Worm (Caenorhabditis elegans): ENCODE measurements around the gene dlc-3.
A peak's percentile ranks its signal among the peaks of the same experiment; 100 is the strongest.

The dlc-3 gene

DNA sequence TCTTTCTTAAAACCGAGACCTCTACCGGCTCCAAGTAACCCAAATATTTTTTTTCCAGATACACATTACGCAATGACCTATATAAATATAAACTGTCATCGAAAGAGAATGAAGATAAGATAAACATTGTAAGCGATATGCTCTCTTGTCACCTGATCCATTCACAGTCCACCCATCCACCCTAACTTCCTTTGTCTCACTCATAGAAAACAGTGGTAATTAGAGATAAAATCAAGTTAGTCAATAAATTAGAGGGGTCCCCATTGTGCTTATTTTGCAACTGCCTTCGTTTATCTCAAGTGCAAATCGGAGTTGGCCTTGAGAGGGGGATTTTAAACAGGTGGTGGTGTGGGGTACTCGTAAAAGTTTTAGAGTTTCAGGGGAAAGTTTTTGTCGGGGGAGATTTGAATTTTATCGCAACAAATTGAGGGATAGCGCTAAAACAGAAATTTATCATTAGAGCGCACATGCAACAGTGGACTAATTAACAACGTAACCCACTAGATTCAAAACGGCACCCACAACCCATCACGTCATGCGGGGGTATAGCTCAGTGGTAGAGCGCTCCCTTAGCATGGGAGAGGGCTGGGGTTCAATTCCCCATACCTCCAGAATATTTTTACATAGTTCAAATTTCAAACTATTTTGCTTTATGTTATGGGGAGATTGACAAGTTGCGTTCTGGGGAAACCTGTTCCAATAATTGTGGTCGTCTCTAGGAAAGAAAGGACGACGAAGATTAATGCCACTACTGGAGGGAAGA, 34.0 kb upstream of the dlc-3 start (continued):
- TF ChIP-seq unc-130 (GFP tag; optimal IDR thresholded peaks at IDR 0.05): peak; percentile 9
- TF ChIP-seq Y56A3A.18 (GFP tag; IDR thresholded peaks at IDR 0.05): peak; percentile 61; the same call in 1 of the 2 replicates
- TF ChIP-seq nhr-120 (GFP tag; IDR thresholded peaks at IDR 0.05): 0 out of 2 replicates have a peak, but pooled peaks have one; percentile 53
- TF ChIP-seq B0261.1 (tag; optimal IDR thresholded peaks at IDR 0.05): peak; percentile 81
- peak; percentile 63 for TF ChIP-seq mes-4 (tag; optimal IDR thresholded peaks at IDR 0.05)
- TF ChIP-seq snpc-1.3 (tag; optimal IDR thresholded peaks at IDR 0.05; ENCODE audit: insufficient read depth): peak; percentile 57
- TF ChIP-seq lin-26 (GFP tag; IDR thresholded peaks at IDR 0.05): peak; percentile 95
- no peak for TF ChIP-seq egl-44 (GFP tag; IDR thresholded peaks at IDR 0.05)
- TF ChIP-seq Y53G8AR.9 (GFP tag; conservative IDR thresholded peaks at IDR 0.05): peak; percentile 69; the same call in 1 of the 2 replicates
- peak; percentile 0 for TF ChIP-seq repo-1 (tag; optimal IDR thresholded peaks at IDR 0.05)
- TF ChIP-seq zfh-2 (GFP tag; conservative IDR thresholded peaks at IDR 0.05): no peak
- TF ChIP-seq snpc-3.4 (tag; optimal IDR thresholded peaks at IDR 0.05): peak; percentile 68
- TF ChIP-seq C06A6.2 (GFP tag; conservative IDR thresholded peaks at IDR 0.05): no peak
- TF ChIP-seq ceh-100 (GFP tag; IDR thresholded peaks at IDR 0.05): peak; percentile 55; the same call in 1 of the 2 replicates
- peak; percentile 35 for TF ChIP-seq F23B12.7 (tag; optimal IDR thresholded peaks at IDR 0.05; ENCODE audit: insufficient read depth)
- TF ChIP-seq hlh-12 (tag; optimal IDR thresholded peaks at IDR 0.05): no peak
- peak; percentile 32 for TF ChIP-seq ceh-79 (tag; optimal IDR thresholded peaks at IDR 0.05)
- peak; percentile 82 for TF ChIP-seq pbrm-1 (GFP tag; IDR thresholded peaks at IDR 0.05)
- TF ChIP-seq zim-3 (tag; optimal IDR thresholded peaks at IDR 0.05): peak; percentile 68
- peak; percentile 14 for TF ChIP-seq efl-1 (GFP tag; optimal IDR thresholded peaks at IDR 0.05)

DNA sequence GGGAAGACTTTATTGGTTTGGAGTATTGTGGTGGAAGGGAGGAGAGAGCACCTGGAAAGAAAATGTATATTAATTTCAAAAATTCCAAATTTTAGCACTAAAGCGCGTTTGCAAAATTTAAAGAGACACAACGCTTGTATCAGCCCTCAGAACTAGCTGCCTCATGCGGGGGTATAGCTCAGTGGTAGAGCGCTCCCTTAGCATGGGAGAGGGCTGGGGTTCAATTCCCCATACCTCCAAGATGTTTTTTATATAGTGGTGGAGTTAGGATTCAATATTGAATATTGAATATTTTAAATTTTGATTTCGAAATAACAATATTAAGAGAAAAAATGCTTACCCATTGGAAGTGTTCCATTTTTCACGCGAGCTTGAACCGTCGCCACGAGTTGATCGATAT, 33.0 kb upstream of the dlc-3 start:
- TF ChIP-seq ama-1 (optimal IDR thresholded peaks at IDR 0.05) (no peak), ama-1 (GFP tag; optimal IDR thresholded peaks at IDR 0.05) (peak; percentile 31 to 88), ceh-100 (GFP tag; IDR thresholded peaks at IDR 0.05) (peak; percentile 68), lin-26 (GFP tag; IDR thresholded peaks at IDR 0.05) (peak; percentile 89), lag-1 (GFP tag; IDR thresholded peaks at IDR 0.05) (no peak), aptf-3 (GFP tag; IDR thresholded peaks at IDR 0.05) (0 out of 2 replicates have a peak, but pooled peaks have one; percentile 55), bed-2 (GFP tag; IDR thresholded peaks at IDR 0.05) (no peak), sptf-2 (GFP tag; optimal IDR thresholded peaks at IDR 0.05) (peak; percentile 81), efl-1 (GFP tag; optimal IDR thresholded peaks at IDR 0.05) (no peak), ccch-3 (GFP tag; optimal IDR thresholded peaks at IDR 0.05) (no peak), ekl-4 (GFP tag; IDR thresholded peaks at IDR 0.05) (peak; percentile 55; the same call in 1 of the 2 replicates), hlh-26 (GFP tag; conservative IDR thresholded peaks at IDR 0.05) (no peak), ztf-25 (GFP tag; IDR thresholded peaks at IDR 0.05) (0 out of 2 replicates have a peak, but pooled peaks have one; percentile 61), hlh-12 (tag; optimal IDR thresholded peaks at IDR 0.05) (peak; percentile 42), ztf-3 (GFP tag; optimal IDR thresholded peaks at IDR 0.05) (no peak), ztf-18 (tag; optimal IDR thresholded peaks at IDR 0.05) (peak; percentile 84), die-1 (tag; optimal IDR thresholded peaks at IDR 0.05) (peak; percentile 86), repo-1 (tag; optimal IDR thresholded peaks at IDR 0.05) (no peak), fkh-3 (tag; optimal IDR thresholded peaks at IDR 0.05) (peak; percentile 71), ceh-27 (GFP tag; optimal IDR thresholded peaks at IDR 0.05) (peak; percentile 47), attf-6 (GFP tag; IDR thresholded peaks at IDR 0.05) (peak; percentile 94), ceh-79 (tag; optimal IDR thresholded peaks at IDR 0.05) (peak; percentile 66), F22D6.2 (tag; optimal IDR thresholded peaks at IDR 0.05) (no peak), nhr-120 (GFP tag; IDR thresholded peaks at IDR 0.05) (no peak), T26A5.8 (tag; optimal IDR thresholded peaks at IDR 0.05) (peak; percentile 31), Y56A3A.18 (GFP tag; IDR thresholded peaks at IDR 0.05) (peak; percentile 49; the same call in 1 of the 2 replicates), F57A8.1 (GFP tag; optimal IDR thresholded peaks at IDR 0.05) (no peak), F55B11.4 (tag; optimal IDR thresholded peaks at IDR 0.05; ENCODE audit: borderline replicate concordance, insufficient read depth) (no peak), Y79H2A.3 (GFP tag; conservative IDR thresholded peaks at IDR 0.05) (no peak), ceh-91 (GFP tag; IDR thresholded peaks at IDR 0.05) (no peak), D2030.7 (GFP tag; IDR thresholded peaks at IDR 0.05) (peak; percentile 85), athp-1 (tag; optimal IDR thresholded peaks at IDR 0.05) (peak; percentile 42), nhr-90 (tag; optimal IDR thresholded peaks at IDR 0.05) (peak; percentile 86)
